Fruit fly (Drosophila melanogaster) whole organism: ENCODE data around the gene Sfp70A4.

Source experiments
- EcR ChIP-seq, 2 experiments: fragments of >200 bp; optimal IDR thresholded peaks; 2 replicates each; lab custom pipeline; 2017; ENCODE audit warnings: missing biosample characterization in 2 of 2, missing genetic modification characterization in 2 of 2, missing genetic modification reagents in 2 of 2
- pan ChIP-seq: fragments of >200 bp; optimal IDR thresholded peaks from 2 replicates; lab custom pipeline; 2017
- usp ChIP-seq: fragments of >200 bp; optimal IDR thresholded peaks from 2 replicates; lab custom pipeline; 2017; ENCODE audit warnings: missing biosample characterization, missing genetic modification characterization, mixed read lengths

DNA sequence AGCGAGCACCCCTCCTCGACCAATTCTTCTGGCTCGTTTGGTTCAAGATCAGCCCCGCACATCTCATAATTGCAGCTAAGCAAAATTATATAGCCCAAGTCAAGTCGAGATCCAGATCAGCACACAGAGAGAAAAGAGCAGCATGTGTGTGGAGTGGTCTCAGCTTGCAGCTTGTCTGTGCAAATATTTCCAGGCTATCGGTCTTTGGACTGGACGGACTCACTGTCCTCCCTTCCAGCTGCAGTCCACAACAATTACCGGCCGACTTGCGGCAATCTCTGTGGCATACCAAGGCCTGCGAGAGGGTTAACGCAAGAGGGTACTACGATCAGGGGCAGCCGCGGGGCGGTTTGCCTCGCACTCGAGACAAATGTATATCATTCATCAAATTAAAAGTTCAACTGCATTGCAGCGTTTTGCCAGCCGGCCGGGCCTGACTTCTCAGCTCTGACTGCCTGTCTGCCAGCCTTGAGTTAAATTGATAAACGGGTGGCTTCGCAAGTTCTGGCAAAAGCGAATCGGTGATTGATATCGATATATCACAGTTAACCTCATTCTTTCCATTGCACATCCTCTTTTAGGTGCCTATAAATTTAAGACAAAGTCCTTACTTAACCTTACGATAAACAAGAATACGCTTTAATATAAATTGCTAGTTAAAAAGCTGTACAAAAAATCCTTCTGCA, 41.1 kb downstream of the Sfp70A4 start:
- no peak for TF ChIP-seq usp (GFP tag; lab: Kevin White, UChicago)
- no peak for TF ChIP-seq EcR (GFP tag; optimal IDR thresholded peaks at IDR 0.05; lab: Kevin White, UChicago)
- TF ChIP-seq pan: no peak
